Worm (Caenorhabditis elegans) whole organism, L3 larva: ENCODE results near the gene Y53F4B.11.
A peak's percentile ranks its signal among the peaks of the same experiment; 100 is the strongest.

ENCODE experiments used
- R02D3.7 ChIP-seq: fragments of 150-350 bp; optimal IDR thresholded peaks from 2 replicates; lab custom pipeline; 2014; ENCODE audit warnings: missing biosample characterization, missing genetic modification characterization
- ZK546.5 ChIP-seq: sonication (generic microtip); optimal IDR thresholded peaks from 2 replicates; lab custom pipeline; 2017; ENCODE audit warnings: missing biosample characterization, missing genetic modification characterization
- aly-2 ChIP-seq: fragments of 150-350 bp; optimal IDR thresholded peaks from 2 replicates; lab custom pipeline; 2014; ENCODE audit warnings: missing biosample characterization, missing genetic modification characterization
- ama-1 ChIP-seq: fragments of 150-350 bp; optimal IDR thresholded peaks from 2 replicates; lab custom pipeline; 2018
- ceh-28 ChIP-seq: fragments of 150-350 bp; optimal IDR thresholded peaks from 2 replicates; lab custom pipeline; 2014; ENCODE audit warnings: missing biosample characterization, missing genetic modification reagents, missing genetic modification characterization
- ceh-82 ChIP-seq: fragments of 150-350 bp; optimal IDR thresholded peaks from 2 replicates; lab custom pipeline; 2014; ENCODE audit warnings: missing biosample characterization, missing genetic modification characterization
- daf-12 ChIP-seq: fragments of 150-350 bp; optimal IDR thresholded peaks from 2 replicates; lab custom pipeline; 2014; ENCODE audit warnings: missing biosample characterization, missing genetic modification reagents, missing genetic modification characterization
- egl-5 ChIP-seq: fragments of 150-350 bp; optimal IDR thresholded peaks from 2 replicates; lab custom pipeline; 2017; ENCODE audit warnings: missing biosample characterization, missing genetic modification reagents, missing genetic modification characterization, inconsistent platforms
- elt-1 ChIP-seq: fragments of 150-350 bp; optimal IDR thresholded peaks from 2 replicates; lab custom pipeline; 2014; ENCODE audit warnings: missing biosample characterization, missing genetic modification characterization
- elt-2 ChIP-seq: sonication (generic microtip); optimal IDR thresholded peaks from 2 replicates; lab custom pipeline; 2016; ENCODE audit warnings: missing genetic modification reagents, mild to moderate bottlenecking, missing genetic modification characterization, missing compliant biosample characterization
- elt-3 ChIP-seq, 3 experiments: fragments of 150-350 bp in 1 of 3; sonication (generic microtip) in 2 of 3; optimal IDR thresholded peaks; 2 replicates in 2 of 3; 4 replicates in 1 of 3; lab custom pipeline; 2014 to 2017; ENCODE audit warnings: missing biosample characterization in 3 of 3, missing genetic modification characterization in 3 of 3
- fkh-2 ChIP-seq: fragments of 150-350 bp; optimal IDR thresholded peaks from 2 replicates; lab custom pipeline; 2014; ENCODE audit warnings: missing biosample characterization, missing genetic modification reagents, missing genetic modification characterization
- hmg-11 ChIP-seq: sonication (generic microtip); optimal IDR thresholded peaks from 2 replicates; lab custom pipeline; 2016; ENCODE audit warnings: missing genetic modification characterization, missing compliant biosample characterization
- jun-1 ChIP-seq: fragments of 150-350 bp; optimal IDR thresholded peaks from 2 replicates; lab custom pipeline; 2014; ENCODE audit warnings: missing biosample characterization, missing genetic modification reagents, missing genetic modification characterization
- lin-15B ChIP-seq: fragments of 150-350 bp; optimal IDR thresholded peaks from 2 replicates; lab custom pipeline; 2014; ENCODE audit warnings: missing biosample characterization, missing genetic modification characterization
- lin-39 ChIP-seq: fragments of 150-350 bp; optimal IDR thresholded peaks from 2 replicates; lab custom pipeline; 2018; ENCODE audit warnings: missing biosample characterization, missing genetic modification reagents, missing genetic modification characterization
- lsy-12 ChIP-seq: sonication (generic microtip); optimal IDR thresholded peaks from 2 replicates; lab custom pipeline; 2016; ENCODE audit warnings: mild to moderate bottlenecking, missing genetic modification characterization, missing compliant biosample characterization
- mdl-1 ChIP-seq: fragments of 150-350 bp; optimal IDR thresholded peaks from 2 replicates; lab custom pipeline; 2014; ENCODE audit warnings: missing biosample characterization, missing genetic modification characterization
- nfya-1 ChIP-seq: sonication (generic microtip); optimal IDR thresholded peaks from 2 replicates; lab custom pipeline; 2017; ENCODE audit warnings: missing genetic modification characterization, mild to moderate bottlenecking, missing compliant biosample characterization, antibody characterized with exemption, moderate library complexity; ENCODE audit not compliant: insufficient read depth
- nhr-12 ChIP-seq: fragments of 150-350 bp; optimal IDR thresholded peaks from 2 replicates; lab custom pipeline; 2014; ENCODE audit warnings: missing biosample characterization, missing genetic modification characterization
- nhr-23 ChIP-seq: fragments of 150-350 bp; optimal IDR thresholded peaks from 2 replicates; lab custom pipeline; 2014; ENCODE audit warnings: missing biosample characterization, missing genetic modification reagents, missing genetic modification characterization
- nhr-25 ChIP-seq: sonication (generic microtip); optimal IDR thresholded peaks from 2 replicates; lab custom pipeline; 2017; ENCODE audit warnings: missing biosample characterization, missing genetic modification characterization
- nhr-43 ChIP-seq: sonication (generic microtip); optimal IDR thresholded peaks from 2 replicates; lab custom pipeline; 2016; ENCODE audit warnings: mild to moderate bottlenecking, missing genetic modification characterization, missing compliant biosample characterization; ENCODE audit not compliant: poor library complexity, severe bottlenecking
- nhr-67 ChIP-seq: fragments of 150-350 bp; optimal IDR thresholded peaks from 2 replicates; lab custom pipeline; 2014; ENCODE audit warnings: missing biosample characterization, missing genetic modification characterization
- nhr-76 ChIP-seq: fragments of 150-350 bp; sonication (generic microtip); optimal IDR thresholded peaks from 5 replicates; lab custom pipeline; 2014; ENCODE audit warnings: missing biosample characterization, missing genetic modification characterization
- nhr-77 ChIP-seq: fragments of 150-350 bp; optimal IDR thresholded peaks from 2 replicates; lab custom pipeline; 2014; ENCODE audit warnings: missing biosample characterization, missing genetic modification characterization
- pha-4 ChIP-seq: fragments of 150-350 bp; optimal IDR thresholded peaks from 2 replicates; lab custom pipeline; 2014; ENCODE audit warnings: missing biosample characterization, missing genetic modification reagents, missing genetic modification characterization
- pqm-1 ChIP-seq: fragments of 150-350 bp; optimal IDR thresholded peaks from 2 replicates; lab custom pipeline; 2017; ENCODE audit warnings: missing biosample characterization, missing genetic modification characterization, inconsistent platforms
- skn-1 ChIP-seq: fragments of 150-350 bp; optimal IDR thresholded peaks from 2 replicates; lab custom pipeline; 2014; ENCODE audit warnings: missing biosample characterization, missing genetic modification characterization
- snpc-4 ChIP-seq: fragments of 150-350 bp; optimal IDR thresholded peaks from 2 replicates; lab custom pipeline; 2014; ENCODE audit warnings: missing biosample characterization, missing genetic modification characterization
- tbx-2 ChIP-seq: sonication (generic microtip); optimal IDR thresholded peaks from 2 replicates; lab custom pipeline; 2016; ENCODE audit warnings: mild to moderate bottlenecking, missing genetic modification characterization, missing compliant biosample characterization
- unc-39 ChIP-seq: sonication (generic microtip); optimal IDR thresholded peaks from 4 replicates; lab custom pipeline; 2017; ENCODE audit warnings: missing biosample characterization, missing genetic modification characterization
- unc-62 ChIP-seq: fragments of 150-350 bp; sonication (generic microtip); optimal IDR thresholded peaks from 4 replicates; lab custom pipeline; 2014; ENCODE audit warnings: missing biosample characterization, missing genetic modification reagents, missing genetic modification characterization
- zag-1 ChIP-seq: fragments of 150-350 bp; optimal IDR thresholded peaks from 2 replicates; lab custom pipeline; 2014; ENCODE audit warnings: missing biosample characterization, missing genetic modification characterization
- ztf-11 ChIP-seq: fragments of 150-350 bp; optimal IDR thresholded peaks from 2 replicates; lab custom pipeline; 2014; ENCODE audit warnings: missing biosample characterization, missing genetic modification characterization

Y53F4B.11 gene

DNA sequence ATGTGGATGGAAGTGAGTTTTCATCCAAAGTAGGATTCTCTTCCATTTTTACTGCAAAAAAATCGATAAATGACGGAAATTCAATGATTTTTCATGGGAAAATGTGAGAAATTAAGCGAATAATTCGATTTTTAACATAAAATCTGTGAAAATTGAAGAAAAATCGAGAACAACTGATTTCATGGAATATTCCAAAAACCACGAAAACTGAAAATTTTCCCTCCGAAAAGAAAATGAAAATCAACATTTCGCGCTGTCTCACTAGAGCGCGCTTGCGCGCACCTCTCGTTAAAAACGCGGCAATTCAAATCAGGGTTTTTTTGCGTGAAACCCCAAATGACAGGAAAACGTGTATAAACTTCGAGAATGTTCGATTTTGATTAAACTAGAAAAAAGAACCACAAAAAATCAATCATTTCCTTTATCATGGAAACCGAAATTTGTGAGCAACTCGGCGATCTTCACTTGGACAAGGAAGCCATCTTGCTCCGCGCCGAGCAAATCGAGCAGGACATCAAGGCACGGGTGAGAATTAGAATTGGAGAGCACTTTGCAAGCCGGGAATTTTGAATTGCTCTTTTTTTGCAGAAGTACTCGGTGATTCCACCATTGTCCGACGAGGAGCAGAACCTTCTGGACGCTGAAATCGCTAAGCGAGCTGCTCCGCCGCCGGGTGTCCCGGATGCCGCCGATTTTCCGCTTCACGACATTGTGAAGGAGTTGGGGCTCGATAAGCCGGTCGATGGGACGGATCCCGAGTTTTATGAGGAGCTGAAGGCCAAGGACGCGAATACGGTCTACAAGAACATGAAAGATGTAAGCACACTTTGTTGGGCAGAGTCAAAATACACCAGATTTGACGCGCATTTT lies at the start of gene Y53F4B.11, which contains the start of gene Y53F4B.9:
Y53F4B.11 (plus strand) TSS at position 383 of the 870 bp plus-strand sequence.
Y53F4B.9 (minus strand) TSS at position 51 of the 870 bp plus-strand sequence.
- TF ChIP-seq nfya-1 (tag; lab: Kevin White, UChicago) (peak; percentile 88), aly-2 (no peak), R02D3.7 (tag; lab: Kevin White, UChicago) (peak; percentile 62), unc-39 (no peak), ZK546.5 (tag; lab: Kevin White, UChicago) (no peak), pha-4 (tag; lab: Kevin White, UChicago) (peak; percentile 88), pqm-1 (tag; lab: Kevin White, UChicago) (peak; percentile 44), jun-1 (tag; lab: Kevin White, UChicago) (peak; percentile 42), snpc-4 (tag; lab: Kevin White, UChicago) (peak; percentile 85), nhr-76 (tag; lab: Kevin White, UChicago) (no peak), mdl-1 (tag; lab: Kevin White, UChicago) (no peak), ztf-11 (no peak), ceh-82 (tag; lab: Kevin White, UChicago) (peak; percentile 47), nhr-25 (tag; lab: Kevin White, UChicago) (peak; percentile 59), unc-62 (GFP tag; lab: Kevin White, UChicago) (no peak), nhr-23 (peak; percentile 73), hmg-11 (tag; lab: Kevin White, UChicago) (peak; percentile 45), fkh-2 (no peak), lin-39 (tag; lab: Kevin White, UChicago) (peak; percentile 77), ama-1 (lab: Kevin White, UChicago) (peak; percentile 16), ceh-28 (tag; lab: Kevin White, UChicago) (peak; percentile 59), lsy-12 (tag; lab: Kevin White, UChicago) (peak; percentile 26), nhr-77 (peak; percentile 61), nhr-43 (tag; lab: Kevin White, UChicago) (no peak), lin-15B (peak; percentile 93), egl-5 (tag; lab: Kevin White, UChicago) (peak; percentile 55), skn-1 (tag; lab: Kevin White, UChicago) (peak; percentile 31), elt-2 (peak; percentile 18)

ce11 chrII:14964008-14964407 lies 46.5 kb upstream of the Y53F4B.11 start, which contains the start of gene elo-9:
Gene elo-9 (minus strand): TSS chrII:14964108.
- TF ChIP-seq R02D3.7 (tag; lab: Kevin White, UChicago), result no peak
- TF ChIP-seq elt-3 (tag; optimal IDR thresholded peaks at IDR 0.05; lab: Kevin White, UChicago), result no peak
- TF ChIP-seq elt-1 (tag; lab: Kevin White, UChicago), result no peak
- TF ChIP-seq zag-1, result no peak
- TF ChIP-seq nhr-23, result no peak
- TF ChIP-seq nhr-12 (tag; lab: Kevin White, UChicago), result no peak
- TF ChIP-seq aly-2, result no peak
- no peak for TF ChIP-seq hmg-11 (tag; lab: Kevin White, UChicago)
- no peak for TF ChIP-seq skn-1 (tag; lab: Kevin White, UChicago)
- TF ChIP-seq jun-1 (tag; lab: Kevin White, UChicago), result no peak
- no peak for TF ChIP-seq unc-39
- TF ChIP-seq daf-12 (tag; lab: Kevin White, UChicago), result no peak
- no peak for TF ChIP-seq nhr-76 (tag; lab: Kevin White, UChicago)
- no peak for TF ChIP-seq nhr-77
- TF ChIP-seq lsy-12 (tag; lab: Kevin White, UChicago), result no peak
- TF ChIP-seq tbx-2 (tag; lab: Kevin White, UChicago), result no peak
- TF ChIP-seq nhr-25 (tag; lab: Kevin White, UChicago), result no peak
- TF ChIP-seq elt-2, result no peak

- TF ChIP-seq pqm-1 (tag; lab: Kevin White, UChicago), result peak; percentile 85
- TF ChIP-seq nhr-67 (tag; lab: Kevin White, UChicago), result no peak
- TF ChIP-seq ZK546.5 (tag; lab: Kevin White, UChicago), result no peak
- peak; percentile 24 for TF ChIP-seq pha-4 (tag; lab: Kevin White, UChicago)
- peak; percentile 88 for TF ChIP-seq elt-2
Measured at ce11 chrII:14964877-14965276, 45.7 kb upstream of the Y53F4B.11 start.
